Fruit fly (Drosophila melanogaster) whole organism, embryonic: ENCODE measurements around the gene CG34425.

Experiments used
- ATbp ChIP-seq: fragments of 200-800 bp; sonication (Bioruptor generic); optimal IDR thresholded peaks from 2 replicates; lab custom pipeline; 2017; ENCODE audit warnings: missing biosample characterization, mild to moderate bottlenecking, missing genetic modification characterization, missing genetic modification reagents
- Adf1 ChIP-seq: fragments of 200-800 bp; sonication (Bioruptor generic); IDR thresholded peaks from 2 replicates; pipeline ENCODE4 v1.3.6; 2022; ENCODE audit warnings: missing biosample characterization, missing genetic modification characterization
- Antp ChIP-seq: fragments of 200-800 bp; sonication (Bioruptor generic); optimal IDR thresholded peaks from 3 replicates; lab custom pipeline; 2016; ENCODE audit warnings: missing biosample characterization, missing genetic modification characterization
- Blimp-1 ChIP-seq: fragments of 200-800 bp; sonication (Bioruptor generic); optimal IDR thresholded peaks from 3 replicates; lab custom pipeline; 2018; ENCODE audit warnings: missing biosample characterization, missing genetic modification characterization, mild to moderate bottlenecking, moderate library complexity, missing genetic modification reagents
- CG12769 ChIP-seq: fragments of 200-800 bp; sonication (Bioruptor generic); optimal IDR thresholded peaks from 2 replicates; lab custom pipeline; 2019; ENCODE audit warnings: missing biosample characterization, mild to moderate bottlenecking, missing genetic modification characterization, moderate library complexity
- CG14014 ChIP-seq: fragments of 200-800 bp; sonication (Bioruptor generic); IDR thresholded peaks from 2 replicates; pipeline ENCODE4 v1.3.6; 2022; ENCODE audit warnings: missing biosample characterization, missing genetic modification characterization
- CG15514 ChIP-seq: fragments of 200-800 bp; sonication (Bioruptor generic); optimal IDR thresholded peaks from 3 replicates; lab custom pipeline; 2017; ENCODE audit warnings: missing biosample characterization, missing genetic modification characterization, mild to moderate bottlenecking, moderate library complexity, missing genetic modification reagents
- CG2678 ChIP-seq: fragments of 200-800 bp; sonication (Bioruptor generic); optimal IDR thresholded peaks from 3 replicates; lab custom pipeline; 2019; ENCODE audit warnings: missing biosample characterization, mild to moderate bottlenecking, missing genetic modification characterization, moderate library complexity
- CG31365 ChIP-seq: fragments of 200-800 bp; sonication (Bioruptor generic); optimal IDR thresholded peaks from 2 replicates; lab custom pipeline; 2018; ENCODE audit warnings: missing biosample characterization, mild to moderate bottlenecking, missing genetic modification characterization
- CG31441 ChIP-seq: fragments of 200-800 bp; sonication (Bioruptor generic); IDR thresholded peaks from 2 replicates; pipeline ENCODE4 v1.3.6; 2022; ENCODE audit warnings: missing biosample characterization, missing genetic modification characterization
- CG34224 ChIP-seq: fragments of 200-800 bp; sonication (Bioruptor generic); IDR thresholded peaks from 3 replicates; pipeline ENCODE4 v1.3.6; 2022; ENCODE audit warnings: missing biosample characterization, missing genetic modification characterization; ENCODE audit not compliant: partially characterized antibody
- CG4328 ChIP-seq: fragments of 200-800 bp; sonication (Bioruptor generic); optimal IDR thresholded peaks from 3 replicates; lab custom pipeline; 2017; ENCODE audit warnings: missing biosample characterization, missing genetic modification reagents, missing genetic modification characterization
- CG4820 ChIP-seq: fragments of 200-800 bp; sonication (Bioruptor generic); optimal IDR thresholded peaks from 3 replicates; lab custom pipeline; 2016; ENCODE audit warnings: missing biosample characterization, missing genetic modification characterization
- CG5245 ChIP-seq: fragments of 200-800 bp; sonication (Bioruptor generic); optimal IDR thresholded peaks from 3 replicates; lab custom pipeline; 2016; ENCODE audit warnings: missing biosample characterization, missing genetic modification characterization
- CG6175 ChIP-seq: fragments of 200-800 bp; sonication (Bioruptor generic); IDR thresholded peaks from 3 replicates; pipeline ENCODE4 v1.3.6; 2022; ENCODE audit warnings: missing biosample characterization, missing genetic modification characterization
- CG7271 ChIP-seq: fragments of 200-800 bp; sonication (Bioruptor generic); optimal IDR thresholded peaks from 2 replicates; lab custom pipeline; 2018; ENCODE audit warnings: missing biosample characterization, mild to moderate bottlenecking, missing genetic modification characterization, moderate library complexity
- CoRest ChIP-seq: fragments of 200-800 bp; sonication (Bioruptor generic); optimal IDR thresholded peaks from 3 replicates; lab custom pipeline; 2018; ENCODE audit warnings: missing biosample characterization, mild to moderate bottlenecking, missing genetic modification characterization, moderate library complexity
- E2f2 ChIP-seq: fragments of 200-800 bp; sonication (Bioruptor generic); IDR thresholded peaks from 2 replicates; pipeline ENCODE4 v1.3.6; 2022; ENCODE audit warnings: missing biosample characterization, missing genetic modification characterization
- HmgZ ChIP-seq: fragments of 200-800 bp; sonication (Bioruptor generic); optimal IDR thresholded peaks from 2 replicates; lab custom pipeline; 2018; ENCODE audit warnings: missing biosample characterization, mild to moderate bottlenecking, missing genetic modification characterization
- Hmr ChIP-seq: fragments of 200-800 bp; sonication (Bioruptor generic); optimal IDR thresholded peaks from 3 replicates; lab custom pipeline; 2017; ENCODE audit warnings: mild to moderate bottlenecking, missing biosample characterization, missing genetic modification reagents, missing genetic modification characterization
- Hsf ChIP-seq: fragments of 200-800 bp; sonication (Bioruptor generic); optimal IDR thresholded peaks from 3 replicates; lab custom pipeline; 2016; ENCODE audit warnings: missing biosample characterization, missing genetic modification characterization
- Jarid2 ChIP-seq: fragments of 200-800 bp; sonication (Bioruptor generic); optimal IDR thresholded peaks from 3 replicates; lab custom pipeline; 2017; ENCODE audit warnings: mild to moderate bottlenecking, missing biosample characterization, missing genetic modification reagents, missing genetic modification characterization
- Mrtf ChIP-seq: fragments of 200-800 bp; sonication (Bioruptor generic); IDR thresholded peaks from 3 replicates; pipeline ENCODE4 v1.3.6; 2022; ENCODE audit warnings: missing biosample characterization, missing genetic modification characterization
- NFAT ChIP-seq: fragments of 200-800 bp; sonication (Bioruptor generic); IDR thresholded peaks from 2 replicates; pipeline ENCODE4 v1.3.6; 2022; ENCODE audit warnings: missing biosample characterization, missing genetic modification characterization
- Opbp ChIP-seq: fragments of 200-800 bp; sonication (Bioruptor generic); IDR thresholded peaks from 3 replicates; pipeline ENCODE4 v1.3.6; 2022; ENCODE audit warnings: missing biosample characterization, missing genetic modification characterization; ENCODE audit not compliant: partially characterized antibody
- Optix ChIP-seq: fragments of 200-800 bp; sonication (Bioruptor generic); IDR thresholded peaks from 3 replicates; pipeline ENCODE4 v1.3.6; 2022; ENCODE audit warnings: missing biosample characterization, missing genetic modification characterization
- Ptx1 ChIP-seq: fragments of 200-800 bp; sonication (Bioruptor generic); IDR thresholded peaks from 2 replicates; pipeline ENCODE4 v1.3.6; 2022; ENCODE audit warnings: missing biosample characterization, missing genetic modification characterization
- Sin3A ChIP-seq: fragments of >200 bp; optimal IDR thresholded peaks from 2 replicates; lab custom pipeline; 2018
- Sox100B ChIP-seq: fragments of 200-800 bp; sonication (Bioruptor generic); optimal IDR thresholded peaks from 3 replicates; lab custom pipeline; 2018; ENCODE audit warnings: missing biosample characterization, mild to moderate bottlenecking, missing genetic modification characterization
- Stat92E ChIP-seq, 3 experiments: fragments of >200 bp in 2 of 3; fragments of 200-800 bp in 1 of 3; sonication (Bioruptor generic) in 1 of 3; optimal IDR thresholded peaks; 2 replicates each; lab custom pipeline; 2017 to 2019; ENCODE audit warnings: missing biosample characterization in 3 of 3, missing genetic modification characterization in 3 of 3, mild to moderate bottlenecking in 1 of 3, moderate library complexity in 1 of 3
- Trl ChIP-seq, 3 experiments: fragments of >200 bp in 2 of 3; fragments of 200-800 bp in 1 of 3; sonication (Bioruptor generic) in 1 of 3; optimal IDR thresholded peaks; 2 replicates in 1 of 3; 3 replicates in 2 of 3; lab custom pipeline; 2016 to 2017; ENCODE audit warnings: missing biosample characterization in 1 of 3, missing genetic modification characterization in 1 of 3
- YL-1 ChIP-seq: fragments of 200-800 bp; sonication (Bioruptor generic); optimal IDR thresholded peaks from 3 replicates; lab custom pipeline; 2017; ENCODE audit warnings: missing biosample characterization, mild to moderate bottlenecking, missing genetic modification characterization
- ato ChIP-seq: fragments of 200-800 bp; sonication (Bioruptor generic); IDR thresholded peaks from 2 replicates; pipeline ENCODE4 v1.3.6; 2022; ENCODE audit warnings: missing biosample characterization, missing genetic modification characterization; ENCODE audit not compliant: partially characterized antibody
- cad ChIP-seq: fragments of >200 bp; optimal IDR thresholded peaks from 2 replicates; lab custom pipeline; 2017; ENCODE audit warnings: missing biosample characterization, missing genetic modification characterization
- cato ChIP-seq: fragments of 200-800 bp; sonication (Bioruptor generic); optimal IDR thresholded peaks from 2 replicates; lab custom pipeline; 2016; ENCODE audit warnings: missing biosample characterization, missing genetic modification characterization, borderline replicate concordance
- chm ChIP-seq: fragments of 200-800 bp; sonication (Bioruptor generic); IDR thresholded peaks from 2 replicates; pipeline ENCODE4 v1.3.6; 2022; ENCODE audit warnings: missing biosample characterization, missing genetic modification characterization
- ci ChIP-seq: fragments of 200-800 bp; sonication (Bioruptor generic); IDR thresholded peaks from 3 replicates; pipeline ENCODE4 v1.3.6; 2022; ENCODE audit warnings: missing biosample characterization, missing genetic modification characterization
- dimm ChIP-seq: fragments of 200-800 bp; sonication (Bioruptor generic); IDR thresholded peaks from 2 replicates; pipeline ENCODE4 v1.3.6; 2022; ENCODE audit warnings: missing biosample characterization, missing genetic modification characterization
- fd64A ChIP-seq: fragments of 200-800 bp; sonication (Bioruptor generic); optimal IDR thresholded peaks from 3 replicates; lab custom pipeline; 2018; ENCODE audit warnings: missing biosample characterization, mild to moderate bottlenecking, missing genetic modification characterization
- gcm2 ChIP-seq: fragments of 200-800 bp; sonication (Bioruptor generic); optimal IDR thresholded peaks from 2 replicates; lab custom pipeline; 2016; ENCODE audit warnings: missing biosample characterization, missing genetic modification characterization
- insv ChIP-seq, 2 experiments: fragments of 200-800 bp; sonication (Bioruptor generic); optimal IDR thresholded peaks; 3 replicates each; lab custom pipeline; 2016 to 2018; ENCODE audit warnings: missing biosample characterization in 2 of 2, missing genetic modification characterization in 2 of 2
- jumu ChIP-seq: fragments of 200-800 bp; sonication (Bioruptor generic); optimal IDR thresholded peaks from 3 replicates; lab custom pipeline; 2016; ENCODE audit warnings: missing biosample characterization, missing genetic modification characterization
- lab ChIP-seq: fragments of 200-800 bp; sonication (Bioruptor generic); optimal IDR thresholded peaks from 3 replicates; lab custom pipeline; 2017; ENCODE audit warnings: missing biosample characterization, missing genetic modification characterization, mild to moderate bottlenecking, moderate library complexity, missing genetic modification reagents
- nerfin-2 ChIP-seq: fragments of 200-800 bp; sonication (Bioruptor generic); IDR thresholded peaks from 2 replicates; pipeline ENCODE4 v1.3.6; 2022; ENCODE audit warnings: missing biosample characterization, missing genetic modification characterization; ENCODE audit not compliant: partially characterized antibody
- peb ChIP-seq: fragments of 200-800 bp; sonication (Bioruptor generic); IDR thresholded peaks from 2 replicates; pipeline ENCODE4 v1.3.6; 2022; ENCODE audit warnings: missing biosample characterization, missing genetic modification characterization
- pnt ChIP-seq: fragments of 200-800 bp; sonication (Bioruptor generic); optimal IDR thresholded peaks from 3 replicates; lab custom pipeline; 2016; ENCODE audit warnings: missing biosample characterization, missing genetic modification characterization
- row ChIP-seq: fragments of 200-800 bp; sonication (Bioruptor generic); IDR thresholded peaks from 3 replicates; pipeline ENCODE4 v1.3.6; 2022; ENCODE audit warnings: missing biosample characterization, missing genetic modification characterization
- schlank ChIP-seq: fragments of 200-800 bp; sonication (Bioruptor generic); optimal IDR thresholded peaks from 2 replicates; lab custom pipeline; 2018; ENCODE audit warnings: missing biosample characterization, mild to moderate bottlenecking, missing genetic modification characterization
- toy ChIP-seq: fragments of 200-800 bp; sonication (Bioruptor generic); IDR thresholded peaks from 2 replicates; pipeline ENCODE4 v1.3.6; 2022; ENCODE audit warnings: missing biosample characterization, missing genetic modification characterization
- zen ChIP-seq: fragments of 200-800 bp; sonication (Bioruptor generic); optimal IDR thresholded peaks from 3 replicates; lab custom pipeline; 2018; ENCODE audit warnings: missing biosample characterization, mild to moderate bottlenecking, missing genetic modification characterization, moderate library complexity

CG34425 gene

dm6 chr3R:4458272-4458671, 47.9 kb downstream of the CG34425 start:
- no peak for TF ChIP-seq CG5245 (GFP tag; lab: Kevin White, UChicago)
- TF ChIP-seq row (GFP tag; lab: Robert Waterston, UW), result no peak
- TF ChIP-seq CG7271 (tag; lab: Kevin White, UChicago), result peak; percentile 8
- TF ChIP-seq toy, result no peak
- TF ChIP-seq dimm (GFP tag; lab: Robert Waterston, UW), result no peak
- TF ChIP-seq cad (GFP tag; lab: Kevin White, UChicago), result peak; percentile 86
- TF ChIP-seq E2f2 (GFP tag; lab: Robert Waterston, UW), result no peak
- peak; percentile 88 for TF ChIP-seq zen (tag; lab: Kevin White, UChicago)
- TF ChIP-seq Sin3A (lab: Kevin White, UChicago), result no peak

DNA sequence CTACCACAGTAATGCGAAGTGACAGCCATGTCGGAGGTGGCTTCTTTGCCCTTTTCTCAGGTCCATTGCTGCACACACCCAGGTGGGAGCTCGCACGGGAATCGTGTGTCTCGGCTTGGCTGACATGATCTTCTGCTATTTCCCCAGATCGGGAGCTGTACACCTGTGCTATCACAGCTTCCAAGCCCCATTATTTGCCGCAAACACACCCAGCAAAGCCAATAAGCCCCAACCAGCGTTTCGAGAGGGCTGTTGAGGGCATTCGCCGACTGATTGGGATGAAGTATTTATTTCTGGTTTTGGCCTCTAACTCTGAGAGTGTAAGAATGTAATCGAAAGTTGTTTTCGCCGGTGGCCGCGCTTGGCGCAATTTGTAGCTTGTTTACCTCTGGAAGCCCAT, 48.5 kb downstream of the CG34425 start:
- TF ChIP-seq pnt (GFP tag; lab: Kevin White, UChicago) (no peak), CG12769 (peak; percentile 2), NFAT (GFP tag; lab: Robert Waterston, UW) (no peak), ci (GFP tag; lab: Robert Waterston, UW) (no peak), nerfin-2 (no peak), peb (GFP tag; lab: Robert Waterston, UW) (no peak), Trl (optimal IDR thresholded peaks at IDR 0.05; lab: Kevin White, UChicago) (no peak), Trl (GFP tag; optimal IDR thresholded peaks at IDR 0.05; lab: Kevin White, UChicago) (no peak), ATbp (GFP tag; lab: Kevin White, UChicago) (peak; percentile 16), jumu (no peak), Mrtf (no peak), cato (GFP tag; lab: Kevin White, UChicago) (no peak), CG31365 (tag; lab: Kevin White, UChicago) (no peak), Sox100B (GFP tag; lab: Kevin White, UChicago) (no peak), CG34224 (GFP tag; lab: Robert Waterston, UW) (no peak), Hsf (GFP tag; lab: Kevin White, UChicago) (no peak), CG15514 (GFP tag; lab: Kevin White, UChicago) (peak; percentile 22), schlank (no peak), CG31441 (GFP tag; lab: Robert Waterston, UW) (no peak), Ptx1 (GFP tag; lab: Robert Waterston, UW) (no peak), CG4820 (GFP tag; lab: Kevin White, UChicago) (no peak), gcm2 (no peak), CG2678 (tag; lab: Kevin White, UChicago) (no peak), CG6175 (GFP tag; lab: Robert Waterston, UW) (no peak), CG14014 (GFP tag; lab: Robert Waterston, UW) (no peak), CG4328 (no peak), HmgZ (tag; lab: Kevin White, UChicago) (no peak), Antp (no peak), Blimp-1 (GFP tag; lab: Kevin White, UChicago) (peak; percentile 30), Adf1 (GFP tag; lab: Robert Waterston, UW) (no peak), Hmr (peak; percentile 21), Opbp (no peak), lab (GFP tag; lab: Kevin White, UChicago) (peak; percentile 41), insv (GFP tag; optimal IDR thresholded peaks at IDR 0.05; lab: Kevin White, UChicago) (no peak), Jarid2 (GFP tag; lab: Kevin White, UChicago) (no peak), ato (no peak), Stat92E (GFP tag; optimal IDR thresholded peaks at IDR 0.05; lab: Kevin White, UChicago) (no peak), chm (GFP tag; lab: Robert Waterston, UW) (no peak), CoRest (no peak), fd64A (GFP tag; lab: Kevin White, UChicago) (no peak), YL-1 (GFP tag; lab: Kevin White, UChicago) (no peak), Optix (GFP tag; lab: Robert Waterston, UW) (no peak)
